Worm (Caenorhabditis elegans) whole organism, midembryonic: ENCODE results near the gene chpf-2.

ENCODE experiments used
- cog-1 ChIP-seq: sonication (generic microtip); optimal IDR thresholded peaks from 2 replicates; lab custom pipeline; 2016; ENCODE audit warnings: missing genetic modification characterization, missing compliant biosample characterization
- flt-1 ChIP-seq: fragments of 200-800 bp; sonication (Bioruptor generic); IDR thresholded peaks from 2 replicates; pipeline ENCODE4 v1.3.6; 2022; ENCODE audit warnings: missing genetic modification characterization, missing compliant biosample characterization
- klf-2 ChIP-seq: fragments of 200-800 bp; sonication (Bioruptor generic); conservative IDR thresholded peaks from 2 replicates; pipeline ENCODE4 v1.3.6; 2022; ENCODE audit warnings: missing genetic modification reagents, missing genetic modification characterization, missing compliant biosample characterization
- med-1 ChIP-seq: sonication (generic microtip); optimal IDR thresholded peaks from 2 replicates; lab custom pipeline; 2017; ENCODE audit warnings: missing genetic modification characterization, mild to moderate bottlenecking, missing compliant biosample characterization, antibody characterized with exemption, missing genetic modification reagents; ENCODE audit not compliant: insufficient read depth
- tab-1 ChIP-seq: fragments of 200-800 bp; sonication (Bioruptor generic); IDR thresholded peaks from 2 replicates; pipeline ENCODE4 v1.3.6; 2022; ENCODE audit warnings: missing genetic modification characterization, missing compliant biosample characterization
- ztf-29 ChIP-seq: fragments of 200-800 bp; sonication (Bioruptor generic); IDR thresholded peaks from 2 replicates; pipeline ENCODE4 v1.3.6; 2022; ENCODE audit warnings: missing genetic modification reagents, missing genetic modification characterization, missing compliant biosample characterization

- TF ChIP-seq tab-1 (GFP tag; lab: Robert Waterston, UW) (no peak), cog-1 (tag; lab: Kevin White, UChicago) (no peak), flt-1 (GFP tag; lab: Robert Waterston, UW) (no peak), ztf-29 (no peak), klf-2 (GFP tag; lab: Robert Waterston, UW) (no peak), med-1 (GFP tag; lab: Kevin White, UChicago) (no peak)
These were observed 28.7 kb downstream of the chpf-2 start, which contains the start of gene srw-136 for ce11 chrV:3010468-3010867.
